Fruit fly (Drosophila melanogaster) whole organism, embryonic: ENCODE measurements around the gene kat-60L1.

ENCODE experiments used
- Aef1 ChIP-seq: fragments of 200-800 bp; sonication (Bioruptor generic); IDR thresholded peaks from 3 replicates; pipeline ENCODE4 v1.3.6; 2022; ENCODE audit warnings: missing biosample characterization, missing genetic modification characterization
- Bgb ChIP-seq: fragments of 200-800 bp; sonication (Bioruptor generic); IDR thresholded peaks from 2 replicates; pipeline ENCODE4 v1.3.6; 2022; ENCODE audit warnings: missing biosample characterization, missing genetic modification characterization; ENCODE audit not compliant: partially characterized antibody
- CG11093 ChIP-seq: fragments of 200-800 bp; sonication (Bioruptor generic); IDR thresholded peaks from 3 replicates; pipeline ENCODE4 v1.3.6; 2022; ENCODE audit warnings: missing biosample characterization, missing genetic modification characterization
- CG11560 ChIP-seq: fragments of 200-800 bp; sonication (Bioruptor generic); IDR thresholded peaks from 3 replicates; pipeline ENCODE4 v1.3.6; 2022; ENCODE audit warnings: missing biosample characterization, missing genetic modification characterization
- CG11695 ChIP-seq: fragments of 200-800 bp; sonication (Bioruptor generic); IDR thresholded peaks from 3 replicates; pipeline ENCODE4 v1.3.6; 2022; ENCODE audit warnings: missing biosample characterization, missing genetic modification characterization
- CG12236 ChIP-seq: fragments of 200-800 bp; sonication (Bioruptor generic); optimal IDR thresholded peaks from 2 replicates; lab custom pipeline; 2016; ENCODE audit warnings: missing biosample characterization, missing genetic modification characterization
- CG1233 ChIP-seq: fragments of 200-800 bp; sonication (Bioruptor generic); optimal IDR thresholded peaks from 4 replicates; lab custom pipeline; 2018; ENCODE audit warnings: missing biosample characterization, mild to moderate bottlenecking, missing genetic modification characterization
- CG12391 ChIP-seq: fragments of 200-800 bp; sonication (Bioruptor generic); optimal IDR thresholded peaks from 3 replicates; lab custom pipeline; 2018; ENCODE audit warnings: missing biosample characterization, mild to moderate bottlenecking, missing genetic modification characterization, moderate library complexity
- CG12659 ChIP-seq: fragments of 200-800 bp; sonication (Bioruptor generic); optimal IDR thresholded peaks from 3 replicates; lab custom pipeline; 2017; ENCODE audit warnings: mild to moderate bottlenecking, missing biosample characterization, missing genetic modification reagents, missing genetic modification characterization
- CG13123 ChIP-seq: fragments of 200-800 bp; sonication (Bioruptor generic); optimal IDR thresholded peaks from 2 replicates; lab custom pipeline; 2016; ENCODE audit warnings: missing biosample characterization, missing genetic modification characterization
- CG13287 ChIP-seq: fragments of 200-800 bp; sonication (Bioruptor generic); IDR thresholded peaks from 2 replicates; pipeline ENCODE4 v1.3.6; 2022; ENCODE audit warnings: missing biosample characterization, missing genetic modification characterization; ENCODE audit not compliant: partially characterized antibody
- CG13894 ChIP-seq: fragments of 200-800 bp; sonication (Bioruptor generic); optimal IDR thresholded peaks from 3 replicates; lab custom pipeline; 2018; ENCODE audit warnings: missing biosample characterization, mild to moderate bottlenecking, missing genetic modification characterization, moderate library complexity
- CG14710 ChIP-seq: fragments of 200-800 bp; sonication (Bioruptor generic); optimal IDR thresholded peaks from 3 replicates; lab custom pipeline; 2019; ENCODE audit warnings: missing biosample characterization, mild to moderate bottlenecking, missing genetic modification characterization, moderate library complexity
- CG1529 ChIP-seq: fragments of 200-800 bp; sonication (Bioruptor generic); optimal IDR thresholded peaks from 3 replicates; lab custom pipeline; 2018; ENCODE audit warnings: missing biosample characterization, missing genetic modification characterization
- CG17802 ChIP-seq: fragments of 200-800 bp; sonication (Bioruptor generic); optimal IDR thresholded peaks from 2 replicates; lab custom pipeline; 2018; ENCODE audit warnings: missing biosample characterization, mild to moderate bottlenecking, missing genetic modification characterization, moderate library complexity
- CG1832 ChIP-seq: fragments of 200-800 bp; sonication (Bioruptor generic); optimal IDR thresholded peaks from 2 replicates; lab custom pipeline; 2017; ENCODE audit warnings: missing biosample characterization, mild to moderate bottlenecking, missing genetic modification characterization, inconsistent platforms
- CG2120 ChIP-seq: fragments of 200-800 bp; sonication (Bioruptor generic); optimal IDR thresholded peaks from 3 replicates; lab custom pipeline; 2016; ENCODE audit warnings: missing biosample characterization, missing genetic modification characterization
- CG2712 ChIP-seq: fragments of 200-800 bp; optimal IDR thresholded peaks from 3 replicates; lab custom pipeline; 2019; ENCODE audit warnings: missing biosample characterization, mild to moderate bottlenecking, missing genetic modification characterization, moderate library complexity
- CG30403 ChIP-seq: fragments of 200-800 bp; sonication (Bioruptor generic); optimal IDR thresholded peaks from 3 replicates; lab custom pipeline; 2016; ENCODE audit warnings: missing biosample characterization, missing genetic modification characterization
- CG31365 ChIP-seq: fragments of 200-800 bp; sonication (Bioruptor generic); optimal IDR thresholded peaks from 2 replicates; lab custom pipeline; 2018; ENCODE audit warnings: missing biosample characterization, mild to moderate bottlenecking, missing genetic modification characterization
- CG34376 ChIP-seq: fragments of 200-800 bp; sonication (Bioruptor generic); optimal IDR thresholded peaks from 2 replicates; lab custom pipeline; 2018; ENCODE audit warnings: missing biosample characterization, mild to moderate bottlenecking, missing genetic modification characterization
- CG3838 ChIP-seq: fragments of 200-800 bp; sonication (Bioruptor generic); optimal IDR thresholded peaks from 3 replicates; lab custom pipeline; 2016; ENCODE audit warnings: missing biosample characterization, missing genetic modification characterization
- CG4820 ChIP-seq: fragments of 200-800 bp; sonication (Bioruptor generic); optimal IDR thresholded peaks from 3 replicates; lab custom pipeline; 2016; ENCODE audit warnings: missing biosample characterization, missing genetic modification characterization
- CG6683 ChIP-seq: fragments of 200-800 bp; sonication (Bioruptor generic); optimal IDR thresholded peaks from 2 replicates; lab custom pipeline; 2017; ENCODE audit warnings: missing biosample characterization, mild to moderate bottlenecking, missing genetic modification characterization, missing genetic modification reagents
- CG7963 ChIP-seq: fragments of 200-800 bp; sonication (Bioruptor generic); IDR thresholded peaks from 3 replicates; pipeline ENCODE4 v1.3.6; 2022; ENCODE audit warnings: missing biosample characterization, missing genetic modification characterization; ENCODE audit not compliant: partially characterized antibody
- CG9437 ChIP-seq: fragments of 200-800 bp; sonication (Bioruptor generic); optimal IDR thresholded peaks from 2 replicates; lab custom pipeline; 2018; ENCODE audit warnings: missing biosample characterization, mild to moderate bottlenecking, missing genetic modification characterization
- CG9797 ChIP-seq: fragments of 200-800 bp; sonication (Bioruptor generic); optimal IDR thresholded peaks from 3 replicates; lab custom pipeline; 2018; ENCODE audit warnings: missing biosample characterization, mild to moderate bottlenecking, missing genetic modification characterization
- CG9932 ChIP-seq: fragments of 200-800 bp; sonication (Bioruptor generic); IDR thresholded peaks from 2 replicates; pipeline ENCODE4 v1.3.6; 2022; ENCODE audit warnings: missing biosample characterization, missing genetic modification characterization
- CoRest ChIP-seq: fragments of 200-800 bp; sonication (Bioruptor generic); optimal IDR thresholded peaks from 3 replicates; lab custom pipeline; 2018; ENCODE audit warnings: missing biosample characterization, mild to moderate bottlenecking, missing genetic modification characterization, moderate library complexity
- Dref ChIP-seq: fragments of 200-800 bp; sonication (Bioruptor generic); IDR thresholded peaks from 2 replicates; pipeline ENCODE4 v1.3.6; 2022; ENCODE audit warnings: missing biosample characterization, missing genetic modification characterization
- HLHmδ ChIP-seq: fragments of 200-800 bp; sonication (Bioruptor generic); optimal IDR thresholded peaks from 2 replicates; lab custom pipeline; 2018; ENCODE audit warnings: missing biosample characterization, mild to moderate bottlenecking, missing genetic modification characterization, moderate library complexity
- Hmx ChIP-seq: fragments of 200-800 bp; sonication (Bioruptor generic); optimal IDR thresholded peaks from 2 replicates; lab custom pipeline; 2016; ENCODE audit warnings: missing biosample characterization, missing genetic modification characterization
- Lhr ChIP-seq: fragments of 200-800 bp; sonication (Bioruptor generic); optimal IDR thresholded peaks from 3 replicates; lab custom pipeline; 2017; ENCODE audit warnings: mild to moderate bottlenecking, missing biosample characterization, missing genetic modification reagents, missing genetic modification characterization
- MBD-R2 ChIP-seq: fragments of 200-800 bp; sonication (Bioruptor generic); IDR thresholded peaks from 2 replicates; pipeline ENCODE4 v1.3.6; 2022; ENCODE audit warnings: missing biosample characterization, missing genetic modification characterization
- Side ChIP-seq: fragments of 200-800 bp; sonication (Bioruptor generic); optimal IDR thresholded peaks from 2 replicates; lab custom pipeline; 2016; ENCODE audit warnings: missing biosample characterization, missing genetic modification characterization
- abd-A ChIP-seq: fragments of 200-800 bp; sonication (Bioruptor generic); optimal IDR thresholded peaks from 3 replicates; lab custom pipeline; 2019; ENCODE audit warnings: missing biosample characterization, mild to moderate bottlenecking, missing genetic modification characterization, moderate library complexity
- bowl ChIP-seq: fragments of 200-800 bp; sonication (Bioruptor generic); IDR thresholded peaks from 2 replicates; pipeline ENCODE4 v1.3.6; 2022; ENCODE audit warnings: missing biosample characterization, missing genetic modification characterization
- cato ChIP-seq: fragments of 200-800 bp; sonication (Bioruptor generic); optimal IDR thresholded peaks from 2 replicates; lab custom pipeline; 2016; ENCODE audit warnings: missing biosample characterization, missing genetic modification characterization, borderline replicate concordance
- dysf ChIP-seq: fragments of 200-800 bp; sonication (Bioruptor generic); IDR thresholded peaks from 3 replicates; pipeline ENCODE4 v1.3.6; 2022; ENCODE audit warnings: missing biosample characterization, missing genetic modification characterization
- emc ChIP-seq: fragments of 200-800 bp; sonication (Bioruptor generic); optimal IDR thresholded peaks from 2 replicates; lab custom pipeline; 2016; ENCODE audit warnings: missing biosample characterization, missing genetic modification characterization
- esg ChIP-seq: fragments of 200-800 bp; sonication (Bioruptor generic); conservative IDR thresholded peaks from 2 replicates; pipeline ENCODE4 v1.3.6; 2022; ENCODE audit warnings: missing biosample characterization, missing genetic modification characterization
- fd64A ChIP-seq: fragments of 200-800 bp; sonication (Bioruptor generic); optimal IDR thresholded peaks from 3 replicates; lab custom pipeline; 2018; ENCODE audit warnings: missing biosample characterization, mild to moderate bottlenecking, missing genetic modification characterization
- gsb-n ChIP-seq: fragments of 200-800 bp; sonication (Bioruptor generic); optimal IDR thresholded peaks from 3 replicates; lab custom pipeline; 2018; ENCODE audit warnings: missing biosample characterization, mild to moderate bottlenecking, missing genetic modification characterization
- ken ChIP-seq: fragments of 200-800 bp; sonication (Bioruptor generic); IDR thresholded peaks from 3 replicates; pipeline ENCODE4 v1.3.6; 2022; ENCODE audit warnings: missing biosample characterization, missing genetic modification characterization
- sr ChIP-seq: fragments of 200-800 bp; sonication (Bioruptor generic); IDR thresholded peaks from 3 replicates; pipeline ENCODE4 v1.3.6; 2022; ENCODE audit warnings: missing biosample characterization, missing genetic modification characterization
- stwl ChIP-seq: fragments of 200-800 bp; sonication (Bioruptor generic); optimal IDR thresholded peaks from 3 replicates; lab custom pipeline; 2018; ENCODE audit warnings: missing biosample characterization, mild to moderate bottlenecking, missing genetic modification characterization, moderate library complexity
- tup ChIP-seq: fragments of 200-800 bp; sonication (Bioruptor generic); optimal IDR thresholded peaks from 2 replicates; lab custom pipeline; 2016; ENCODE audit warnings: missing biosample characterization, mild to moderate bottlenecking, missing genetic modification characterization, moderate library complexity
- tx ChIP-seq: fragments of 200-800 bp; sonication (Bioruptor generic); optimal IDR thresholded peaks from 2 replicates; lab custom pipeline; 2016; ENCODE audit warnings: missing biosample characterization, missing genetic modification characterization
- unc-4 ChIP-seq: fragments of 200-800 bp; sonication (Bioruptor generic); IDR thresholded peaks from 2 replicates; pipeline ENCODE4 v1.3.6; 2022; ENCODE audit warnings: missing biosample characterization, missing genetic modification characterization; ENCODE audit not compliant: partially characterized antibody

The kat-60L1 gene

DNA sequence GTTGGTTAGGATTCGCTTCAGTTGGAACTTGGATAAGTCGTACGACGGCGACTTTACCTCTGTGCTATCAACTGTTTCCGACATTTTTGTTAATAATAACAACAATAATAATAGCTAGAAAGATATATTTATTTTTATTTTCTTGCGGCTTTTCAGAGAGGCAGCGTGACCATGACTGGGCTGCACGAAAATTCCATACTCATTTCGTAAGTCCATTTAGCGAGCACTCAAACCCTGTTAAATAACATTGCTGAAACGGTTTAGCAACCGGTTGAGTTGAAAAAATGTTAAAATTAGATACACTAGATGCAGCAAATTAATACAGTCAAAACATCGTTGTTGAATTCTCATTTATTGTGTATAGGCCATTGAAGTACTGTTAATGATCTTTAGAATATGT, 27.0 kb upstream of the kat-60L1 start, which contains the start of gene Dcps (continued):
- TF ChIP-seq CoRest (tag; lab: Kevin White, UChicago) (no peak), CG12236 (GFP tag; lab: Kevin White, UChicago) (no peak), CG13123 (GFP tag; lab: Kevin White, UChicago) (no peak), Lhr (GFP tag; lab: Kevin White, UChicago) (peak; percentile 25), CG9797 (GFP tag; lab: Kevin White, UChicago) (peak; percentile 64), abd-A (tag; lab: Kevin White, UChicago) (no peak), CG11695 (GFP tag; lab: Robert Waterston, UW) (no peak), CG14710 (tag; lab: Kevin White, UChicago) (peak; percentile 30), CG9437 (GFP tag; lab: Kevin White, UChicago) (no peak), CG13287 (GFP tag; lab: Robert Waterston, UW) (peak; percentile 47), CG17802 (tag; lab: Kevin White, UChicago) (no peak), dysf (GFP tag; lab: Robert Waterston, UW) (no peak), CG31365 (tag; lab: Kevin White, UChicago) (no peak), CG6683 (no peak), unc-4 (GFP tag; lab: Robert Waterston, UW) (peak; percentile 19; the same call in 1 of the 2 replicates), sr (no peak), CG12391 (tag; lab: Kevin White, UChicago) (no peak)

DNA sequence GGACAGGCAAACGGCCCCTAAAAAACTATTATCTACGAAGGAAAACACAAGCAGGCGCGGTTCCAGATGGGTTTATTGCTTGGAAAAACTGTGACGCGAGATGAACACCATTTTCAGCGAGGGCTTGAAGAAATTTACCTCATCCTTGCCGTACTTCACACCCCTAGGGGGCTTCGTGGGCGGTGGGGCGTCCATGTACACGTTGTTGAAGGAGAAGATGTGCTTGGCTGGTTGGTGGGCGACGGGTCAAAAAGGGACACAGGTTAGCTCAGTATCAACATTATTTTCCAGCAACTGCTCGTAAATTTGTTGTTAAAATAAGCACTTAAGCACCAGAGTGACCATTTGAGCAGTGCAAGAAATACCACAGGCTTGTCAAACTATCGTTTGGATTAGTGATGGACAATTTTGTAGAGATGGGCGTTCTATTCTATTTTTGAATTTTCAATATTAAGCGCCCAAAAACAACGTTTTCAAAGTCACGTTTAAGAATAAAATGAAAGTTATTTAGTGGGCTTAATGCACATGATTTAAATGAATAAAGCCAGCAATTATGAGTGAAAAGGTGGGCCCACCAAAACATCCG, 22.8 kb upstream of the kat-60L1 start, which contains the start of gene Sec8:
Gene Sec8, minus strand, starts transcription at position 374 of the 586 bp plus-strand sequence.
- TF ChIP-seq fd64A (GFP tag; lab: Kevin White, UChicago) = no peak
- TF ChIP-seq cato (GFP tag; lab: Kevin White, UChicago) = no peak
- no peak for TF ChIP-seq CG11093
- 0 out of 3 replicates have a peak, but pooled peaks have one; percentile 31 for TF ChIP-seq Aef1 (GFP tag; lab: Robert Waterston, UW)
- no peak for TF ChIP-seq CG1529 (GFP tag; lab: Kevin White, UChicago)
- TF ChIP-seq esg (GFP tag; lab: Robert Waterston, UW) = no peak
- TF ChIP-seq MBD-R2 = peak; percentile 77
- peak; percentile 28 for TF ChIP-seq CG4820
- no peak for TF ChIP-seq HLHmδ (GFP tag; lab: Kevin White, UChicago)
- TF ChIP-seq CG2120 = peak; percentile 68
- no peak for TF ChIP-seq ken
- no peak for TF ChIP-seq CG13894 (tag; lab: Kevin White, UChicago)
- TF ChIP-seq CG30403 (GFP tag; lab: Kevin White, UChicago) = peak; percentile 59
- peak; percentile 60 for TF ChIP-seq CG2712 (tag; lab: Kevin White, UChicago)
- peak; percentile 56 for TF ChIP-seq CG12659
- peak; percentile 74 for TF ChIP-seq CG9932
- no peak for TF ChIP-seq tup (GFP tag; lab: Kevin White, UChicago)
- TF ChIP-seq gsb-n = no peak
- peak; percentile 12 for TF ChIP-seq CG34376 (GFP tag; lab: Kevin White, UChicago)
- TF ChIP-seq CG1233 (GFP tag; lab: Kevin White, UChicago) = peak; percentile 4
- peak; percentile 71 for TF ChIP-seq stwl (tag; lab: Kevin White, UChicago)
- peak; percentile 40 for TF ChIP-seq tx (GFP tag; lab: Kevin White, UChicago)
- peak; percentile 63 for TF ChIP-seq Side
- TF ChIP-seq emc (GFP tag; lab: Kevin White, UChicago) = peak; percentile 15
- TF ChIP-seq Dref (GFP tag; lab: Robert Waterston, UW) = peak; percentile 51
- TF ChIP-seq CG11560 = no peak
- TF ChIP-seq Bgb (GFP tag; lab: Robert Waterston, UW) = peak; percentile 91
- no peak for TF ChIP-seq Hmx (GFP tag; lab: Kevin White, UChicago)
- TF ChIP-seq CG3838 (GFP tag; lab: Kevin White, UChicago) = no peak
- peak; percentile 55; the same call in 2 of the 3 replicates for TF ChIP-seq CG7963 (GFP tag; lab: Robert Waterston, UW)
- no peak for TF ChIP-seq CG1832 (GFP tag; lab: Kevin White, UChicago)
- no peak for TF ChIP-seq bowl (GFP tag; lab: Robert Waterston, UW)
